Worm (Caenorhabditis elegans): ENCODE data around the gene morc-1.
A peak's percentile ranks its signal among the peaks of the same experiment; 100 is the strongest.

- no peak for TF ChIP-seq peb-1 (tag; optimal IDR thresholded peaks at IDR 0.05)
- no peak for TF ChIP-seq mdl-1 (tag; optimal IDR thresholded peaks at IDR 0.05)
- TF ChIP-seq lin-13 (GFP tag; optimal IDR thresholded peaks at IDR 0.05), result no peak
- no peak for TF ChIP-seq egl-27 (tag; optimal IDR thresholded peaks at IDR 0.05)
- TF ChIP-seq ztf-4 (tag; optimal IDR thresholded peaks at IDR 0.05), result no peak
- no peak for TF ChIP-seq nhr-12 (tag; optimal IDR thresholded peaks at IDR 0.05)
- TF ChIP-seq alr-1 (tag; optimal IDR thresholded peaks at IDR 0.05), result no peak
- TF ChIP-seq ceh-16 (tag; optimal IDR thresholded peaks at IDR 0.05), result no peak
- TF ChIP-seq blmp-1 (tag; optimal IDR thresholded peaks at IDR 0.05; ENCODE audit: insufficient read depth), result peak; percentile 14
- peak; percentile 24 for TF ChIP-seq crh-2 (tag; optimal IDR thresholded peaks at IDR 0.05)
- no peak for TF ChIP-seq mbf-1 (tag; optimal IDR thresholded peaks at IDR 0.05)
- no peak for TF ChIP-seq F13H6.1 (tag; optimal IDR thresholded peaks at IDR 0.05)
- TF ChIP-seq lin-39 (tag; optimal IDR thresholded peaks at IDR 0.05), result no peak
Observed at ce11 chrIII:5200349-5200748, 6.4 kb downstream of the morc-1 start.

All from whole organism, L2 larva.